Worm (Caenorhabditis elegans) whole organism, late embryonic: Measurements from ENCODE around the gene B0272.4.

Experiments used
- K02D7.2 ChIP-seq: sonication (generic microtip); optimal IDR thresholded peaks from 2 replicates; lab custom pipeline; 2017; ENCODE audit warnings: mild to moderate bottlenecking, missing genetic modification characterization, missing compliant biosample characterization
- ceh-48 ChIP-seq: sonication (generic microtip); optimal IDR thresholded peaks from 2 replicates; lab custom pipeline; 2016; ENCODE audit warnings: missing genetic modification characterization, inconsistent platforms, missing compliant biosample characterization
- elt-2 ChIP-seq: sonication (generic microtip); optimal IDR thresholded peaks from 2 replicates; lab custom pipeline; 2016; ENCODE audit warnings: missing genetic modification reagents, missing genetic modification characterization, missing compliant biosample characterization
- hlh-6 ChIP-seq: sonication (generic microtip); optimal IDR thresholded peaks from 2 replicates; lab custom pipeline; 2016; ENCODE audit warnings: missing genotype, missing genetic modification characterization, missing compliant biosample characterization
- pros-1 ChIP-seq: fragments of 150-350 bp; optimal IDR thresholded peaks from 2 replicates; lab custom pipeline; 2014; ENCODE audit warnings: missing biosample characterization, missing genetic modification reagents, missing genetic modification characterization
- rnt-1 ChIP-seq: sonication (generic microtip); optimal IDR thresholded peaks from 2 replicates; lab custom pipeline; 2016; ENCODE audit warnings: missing genetic modification characterization, missing compliant biosample characterization
- tbx-2 ChIP-seq: sonication (generic microtip); optimal IDR thresholded peaks from 2 replicates; lab custom pipeline; 2016; ENCODE audit warnings: missing genetic modification characterization, missing compliant biosample characterization

DNA sequence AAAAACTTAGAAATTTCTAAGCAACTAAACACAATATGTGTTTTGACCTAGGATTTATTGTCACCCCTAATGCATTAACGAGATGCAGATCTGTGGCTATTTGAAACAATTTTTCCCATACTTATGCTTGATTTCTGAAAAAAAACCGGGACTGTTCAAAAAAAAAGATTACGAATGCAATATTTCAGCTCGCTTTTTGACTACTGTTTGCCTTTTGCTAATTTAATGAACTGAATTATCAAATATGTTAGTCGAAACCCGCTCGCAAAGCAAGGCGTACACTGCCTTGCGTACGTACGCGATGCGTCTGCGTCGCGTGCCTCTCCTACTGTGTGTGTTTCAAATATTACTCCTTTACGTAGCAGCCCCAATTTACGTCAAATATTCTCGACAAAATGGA is 41.2 kb upstream of the B0272.4 start, which contains the start of gene C23F12.4:
- TF ChIP-seq elt-2 (no peak), hlh-6 (no peak), tbx-2 (no peak), K02D7.2 (no peak), ceh-48 (no peak), pros-1 (tag; lab: Kevin White, UChicago) (no peak), rnt-1 (tag; lab: Kevin White, UChicago) (no peak)
